Fruit fly (Drosophila melanogaster): ENCODE results near the gene CG1824.

Gene CG1824

dm6 chrX:12625594-12626274 lies 30.3 kb upstream of the CG1824 start:
- no peak for TF ChIP-seq GATAd (GFP tag; optimal IDR thresholded peaks at IDR 0.05)
- TF ChIP-seq Dif (GFP tag; optimal IDR thresholded peaks at IDR 0.05; ENCODE audit: partially characterized antibody): no peak
- no peak for TF ChIP-seq brk (GFP tag; optimal IDR thresholded peaks at IDR 0.05)
- TF ChIP-seq ey (GFP tag; optimal IDR thresholded peaks at IDR 0.05): no peak
- no peak for TF ChIP-seq usp (GFP tag; optimal IDR thresholded peaks at IDR 0.05)
- TF ChIP-seq h (GFP tag; optimal IDR thresholded peaks at IDR 0.05): no peak
- no peak for TF ChIP-seq Myc (optimal IDR thresholded peaks at IDR 0.05)

- TF ChIP-seq Rel (GFP tag; optimal IDR thresholded peaks at IDR 0.05): no peak
- no peak for TF ChIP-seq Rel (tag; optimal IDR thresholded peaks at IDR 0.05)
- no peak for TF ChIP-seq tai (GFP tag; optimal IDR thresholded peaks at IDR 0.05)
- no peak for TF ChIP-seq Mio (GFP tag; optimal IDR thresholded peaks at IDR 0.05)
- TF ChIP-seq CG32264 (GFP tag; optimal IDR thresholded peaks at IDR 0.05): no peak
- TF ChIP-seq br (GFP tag; optimal IDR thresholded peaks at IDR 0.05): no peak
- TF ChIP-seq Hr83 (GFP tag; optimal IDR thresholded peaks at IDR 0.05; ENCODE audit: poor library complexity, severe bottlenecking): no peak
- no peak for TF ChIP-seq Hr78 (GFP tag; optimal IDR thresholded peaks at IDR 0.05)
- no peak for TF ChIP-seq usp (GFP tag; optimal IDR thresholded peaks at IDR 0.05)
- TF ChIP-seq Sp1 (GFP tag; optimal IDR thresholded peaks at IDR 0.05): no peak
- no peak for TF ChIP-seq ey (GFP tag; optimal IDR thresholded peaks at IDR 0.05)
- TF ChIP-seq lola (GFP tag; optimal IDR thresholded peaks at IDR 0.05): no peak
- TF ChIP-seq h (GFP tag; optimal IDR thresholded peaks at IDR 0.05): no peak
- TF ChIP-seq GATAd (GFP tag; optimal IDR thresholded peaks at IDR 0.05): no peak
Measured at dm6 chrX:12623992-12624391, 28.6 kb upstream of the CG1824 start, which contains the start of gene CG15728. Gene CG15728 (plus strand): TSS chrX:12624292.

- no peak for TF ChIP-seq CG9705 (GFP tag; optimal IDR thresholded peaks at IDR 0.05)
- no peak for TF ChIP-seq Abd-B (GFP tag; optimal IDR thresholded peaks at IDR 0.05)
- TF ChIP-seq fru (GFP tag; optimal IDR thresholded peaks at IDR 0.05): no peak
- TF ChIP-seq Dfd (GFP tag; optimal IDR thresholded peaks at IDR 0.05): no peak
- TF ChIP-seq brk (GFP tag; optimal IDR thresholded peaks at IDR 0.05): no peak
- TF ChIP-seq dsf (GFP tag; optimal IDR thresholded peaks at IDR 0.05; ENCODE audit: borderline replicate concordance): no peak
- no peak for TF ChIP-seq psq (GFP tag; optimal IDR thresholded peaks at IDR 0.05)
- no peak for TF ChIP-seq rgr (GFP tag; optimal IDR thresholded peaks at IDR 0.05)
- TF ChIP-seq Vsx2 (GFP tag; optimal IDR thresholded peaks at IDR 0.05; ENCODE audit: partially characterized antibody): no peak
- no peak for TF ChIP-seq N (GFP tag; optimal IDR thresholded peaks at IDR 0.05)
Measured at dm6 chrX:12621640-12622039, 26.2 kb upstream of the CG1824 start.

dm6 chrX:12615752-12616366 lies 20.4 kb upstream of the CG1824 start, which contains the start of gene CG11085:
Gene CG11085 (plus strand): TSS chrX:12616316.
- TF ChIP-seq dsf (GFP tag; optimal IDR thresholded peaks at IDR 0.05; ENCODE audit: borderline replicate concordance) (no peak), HLH106 (tag; optimal IDR thresholded peaks at IDR 0.05) (no peak), Hr83 (GFP tag; optimal IDR thresholded peaks at IDR 0.05; ENCODE audit: poor library complexity, severe bottlenecking) (no peak), usp (GFP tag; optimal IDR thresholded peaks at IDR 0.05) (no peak), Sp1 (GFP tag; optimal IDR thresholded peaks at IDR 0.05) (no peak), jim (GFP tag; optimal IDR thresholded peaks at IDR 0.05) (no peak), CrebA (GFP tag; optimal IDR thresholded peaks at IDR 0.05; ENCODE audit: borderline replicate concordance) (no peak), CG32264 (GFP tag; optimal IDR thresholded peaks at IDR 0.05) (no peak), tai (GFP tag; optimal IDR thresholded peaks at IDR 0.05) (no peak)

- TF ChIP-seq lola (GFP tag; optimal IDR thresholded peaks at IDR 0.05) (no peak), HLH106 (tag; optimal IDR thresholded peaks at IDR 0.05) (no peak), N (GFP tag; optimal IDR thresholded peaks at IDR 0.05) (no peak), psq (GFP tag; optimal IDR thresholded peaks at IDR 0.05) (no peak), CrebA (GFP tag; optimal IDR thresholded peaks at IDR 0.05; ENCODE audit: borderline replicate concordance) (no peak)
Measured at dm6 chrX:12613248-12613805, 17.9 kb upstream of the CG1824 start.

Data from whole organism, wandering third instar larva.